Worm (Caenorhabditis elegans) whole organism, early embryonic: ENCODE data around the gene F56D6.13.

Source experiments
- B0310.2 ChIP-seq: sonication (generic microtip); optimal IDR thresholded peaks from 2 replicates; lab custom pipeline; 2016; ENCODE audit warnings: mild to moderate bottlenecking, missing genetic modification characterization, missing compliant biosample characterization
- ama-1 ChIP-seq: fragments of 150-350 bp; optimal IDR thresholded peaks from 2 replicates; lab custom pipeline; 2014
- hmg-4 ChIP-seq: fragments of 200-800 bp; sonication (Bioruptor generic); optimal IDR thresholded peaks from 2 replicates; lab custom pipeline; 2018; ENCODE audit warnings: mild to moderate bottlenecking, missing genetic modification characterization, missing compliant biosample characterization
- pes-1 ChIP-seq: fragments of 200-800 bp; sonication (Bioruptor generic); IDR thresholded peaks from 2 replicates; pipeline ENCODE4 v1.3.6; 2022; ENCODE audit warnings: missing genetic modification reagents, missing genetic modification characterization, missing compliant biosample characterization
- scrt-1 ChIP-seq: fragments of 200-800 bp; sonication (Bioruptor generic); IDR thresholded peaks from 2 replicates; pipeline ENCODE4 v1.3.6; 2022; ENCODE audit warnings: missing genetic modification characterization, missing compliant biosample characterization
- sea-1 ChIP-seq: fragments of 200-800 bp; sonication (Bioruptor generic); conservative IDR thresholded peaks from 2 replicates; pipeline ENCODE4 v1.3.6; 2022; ENCODE audit warnings: missing genetic modification characterization, missing compliant biosample characterization
- tbx-37 ChIP-seq: fragments of 200-800 bp; sonication (Bioruptor generic); conservative IDR thresholded peaks from 2 replicates; pipeline ENCODE4 v1.3.6; 2022; ENCODE audit warnings: missing genetic modification reagents, missing genetic modification characterization, missing compliant biosample characterization

DNA sequence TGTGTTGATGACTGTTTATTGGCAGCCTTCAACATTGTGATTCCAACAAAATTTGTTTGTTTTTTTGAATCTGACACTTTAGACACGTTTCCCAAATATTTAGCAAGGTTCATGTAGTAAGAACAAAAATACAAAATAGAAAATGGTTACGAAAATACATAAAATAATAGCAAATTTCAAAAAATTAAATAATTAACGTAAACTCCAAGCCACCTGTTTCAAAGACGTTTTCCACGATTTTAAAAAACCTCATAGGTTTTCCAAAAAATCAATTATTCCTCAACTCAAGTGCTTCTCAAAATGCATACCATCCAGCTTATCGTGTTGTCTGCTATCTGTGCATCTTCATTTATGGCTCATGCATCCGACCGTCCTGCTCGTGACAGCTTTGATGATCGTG, 8.2 kb downstream of the F56D6.13 start, which contains the start of gene F56D6.14:
- TF ChIP-seq ama-1 (lab: Kevin White, UChicago): no peak
- no peak for TF ChIP-seq hmg-4
- TF ChIP-seq tbx-37 (GFP tag; lab: Robert Waterston, UW): no peak
- no peak for TF ChIP-seq pes-1 (GFP tag; lab: Robert Waterston, UW)
- no peak for TF ChIP-seq B0310.2 (tag; lab: Kevin White, UChicago)
- no peak for TF ChIP-seq scrt-1 (GFP tag; lab: Robert Waterston, UW)
- no peak for TF ChIP-seq sea-1 (GFP tag; lab: Robert Waterston, UW)
